Fruit fly (Drosophila melanogaster): ENCODE data around the gene CG32148.

Gene CG32148

dm6 chr3L:15034061-15034713 lies 10.9 kb downstream of the CG32148 start (continued):
- TF ChIP-seq CG10209 (GFP tag; optimal IDR thresholded peaks at IDR 0.05) (peak; percentile 45), CG4820 (GFP tag; optimal IDR thresholded peaks at IDR 0.05) (no peak), wdn (GFP tag; IDR thresholded peaks at IDR 0.05) (0 out of 2 replicates have a peak, but pooled peaks have one; percentile 29), CG12659 (GFP tag; optimal IDR thresholded peaks at IDR 0.05) (peak; percentile 48), tap (tag; optimal IDR thresholded peaks at IDR 0.05) (peak; percentile 12), CG10321 (GFP tag; IDR thresholded peaks at IDR 0.05) (no peak), ara (GFP tag; IDR thresholded peaks at IDR 0.05) (no peak), sim (GFP tag; IDR thresholded peaks at IDR 0.05) (no peak), al (GFP tag; IDR thresholded peaks at IDR 0.05) (no peak), Taf1 (GFP tag; IDR thresholded peaks at IDR 0.05) (no peak), h (optimal IDR thresholded peaks at IDR 0.05) (no peak), Vsx1 (GFP tag; optimal IDR thresholded peaks at IDR 0.05) (no peak), CG7745 (tag; optimal IDR thresholded peaks at IDR 0.05) (no peak), CG10267 (tag; optimal IDR thresholded peaks at IDR 0.05) (peak; percentile 44), CG18262 (tag; optimal IDR thresholded peaks at IDR 0.05) (peak; percentile 55), CG13123 (GFP tag; optimal IDR thresholded peaks at IDR 0.05) (no peak), gcm (GFP tag; optimal IDR thresholded peaks at IDR 0.05) (peak; percentile 3), Lhr (GFP tag; optimal IDR thresholded peaks at IDR 0.05) (no peak), CG14965 (GFP tag; optimal IDR thresholded peaks at IDR 0.05; ENCODE audit: borderline replicate concordance) (no peak), sens (GFP tag) (peak; percentile 41), Hr39 (optimal IDR thresholded peaks at IDR 0.05) (no peak), onecut (GFP tag; IDR thresholded peaks at IDR 0.05) (no peak), nerfin-1 (tag; optimal IDR thresholded peaks at IDR 0.05) (no peak), CG9817 (tag; optimal IDR thresholded peaks at IDR 0.05) (no peak), nerfin-2 (GFP tag; IDR thresholded peaks at IDR 0.05; ENCODE audit: partially characterized antibody) (no peak), ro (GFP tag; IDR thresholded peaks at IDR 0.05) (no peak), dpn (GFP tag; optimal IDR thresholded peaks at IDR 0.05) (no peak), gsb-n (tag; optimal IDR thresholded peaks at IDR 0.05) (no peak), dmrt11E (tag; optimal IDR thresholded peaks at IDR 0.05) (no peak), BtbVII (GFP tag; optimal IDR thresholded peaks at IDR 0.05) (peak; percentile 14), mam (GFP tag; optimal IDR thresholded peaks at IDR 0.05) (no peak), Fer2 (tag; optimal IDR thresholded peaks at IDR 0.05) (peak; percentile 6), CG11085 (GFP tag; IDR thresholded peaks at IDR 0.05) (no peak), cg (GFP tag; optimal IDR thresholded peaks at IDR 0.05) (no peak), pho (GFP tag; optimal IDR thresholded peaks at IDR 0.05) (no peak), peb (GFP tag; IDR thresholded peaks at IDR 0.05) (no peak), YL-1 (GFP tag; optimal IDR thresholded peaks at IDR 0.05) (no peak), CG5953 (GFP tag; IDR thresholded peaks at IDR 0.05) (no peak), danr (GFP tag; IDR thresholded peaks at IDR 0.05) (no peak), sima (GFP tag; optimal IDR thresholded peaks at IDR 0.05) (no peak), inv (GFP tag; IDR thresholded peaks at IDR 0.05; ENCODE audit: partially characterized antibody) (no peak), Mes4 (GFP tag; optimal IDR thresholded peaks at IDR 0.05) (no peak), Mrtf (GFP tag; IDR thresholded peaks at IDR 0.05) (no peak), sisA (GFP tag; IDR thresholded peaks at IDR 0.05) (no peak), CG8924 (tag; optimal IDR thresholded peaks at IDR 0.05) (peak; percentile 57), CG3838 (GFP tag; optimal IDR thresholded peaks at IDR 0.05) (no peak), CG5245 (GFP tag; optimal IDR thresholded peaks at IDR 0.05) (no peak), seq (GFP tag; IDR thresholded peaks at IDR 0.05) (no peak), dm (GFP tag; optimal IDR thresholded peaks at IDR 0.05) (no peak), CG10147 (GFP tag; optimal IDR thresholded peaks at IDR 0.05) (peak; percentile 59), CG1024 (GFP tag; IDR thresholded peaks at IDR 0.05) (no peak), dati (GFP tag; IDR thresholded peaks at IDR 0.05) (no peak)

All from whole organism, embryonic.